Fruit fly (Drosophila melanogaster): ENCODE results near the gene CG10311.

dm6 chr3R:16321538-16321937 lies 35.3 kb downstream of the CG10311 start, which contains the start of gene CG44044:
- TF ChIP-seq EcR (GFP tag; optimal IDR thresholded peaks at IDR 0.05) (no peak), fd96Ca (GFP tag; IDR thresholded peaks at IDR 0.05) (no peak), CG8301 (tag; optimal IDR thresholded peaks at IDR 0.05) (no peak), CG32121 (GFP tag; IDR thresholded peaks at IDR 0.05) (no peak), CG9948 (tag; optimal IDR thresholded peaks at IDR 0.05) (no peak), Pif1A (GFP tag; optimal IDR thresholded peaks at IDR 0.05) (no peak), CG8159 (tag; optimal IDR thresholded peaks at IDR 0.05) (no peak), CG13204 (GFP tag; optimal IDR thresholded peaks at IDR 0.05) (no peak), Ets98B (GFP tag; IDR thresholded peaks at IDR 0.05) (no peak), CG15710 (tag; optimal IDR thresholded peaks at IDR 0.05) (no peak), CG10348 (GFP tag; IDR thresholded peaks at IDR 0.05) (no peak)
